Fruit fly (Drosophila melanogaster) whole organism, embryonic: Measurements from ENCODE around the gene CG14352.
A peak's percentile ranks its signal among the peaks of the same experiment; 100 is the strongest.

Experiments used
- ATbp ChIP-seq: fragments of 200-800 bp; sonication (Bioruptor generic); optimal IDR thresholded peaks from 2 replicates; lab custom pipeline; 2017; ENCODE audit warnings: missing biosample characterization, mild to moderate bottlenecking, missing genetic modification characterization, missing genetic modification reagents
- CG10267 ChIP-seq: fragments of 200-800 bp; sonication (Bioruptor generic); optimal IDR thresholded peaks from 2 replicates; lab custom pipeline; 2018; ENCODE audit warnings: missing biosample characterization, mild to moderate bottlenecking, missing genetic modification characterization, moderate library complexity
- CG11504 ChIP-seq: fragments of 200-800 bp; sonication (Bioruptor generic); optimal IDR thresholded peaks from 3 replicates; lab custom pipeline; 2019; ENCODE audit warnings: missing biosample characterization, mild to moderate bottlenecking, missing genetic modification characterization, moderate library complexity
- CG12219 ChIP-seq: fragments of 200-800 bp; sonication (Bioruptor generic); optimal IDR thresholded peaks from 3 replicates; lab custom pipeline; 2018; ENCODE audit warnings: missing biosample characterization, mild to moderate bottlenecking, missing genetic modification characterization
- CG13624 ChIP-seq: fragments of 200-800 bp; sonication (Bioruptor generic); optimal IDR thresholded peaks from 2 replicates; lab custom pipeline; 2016; ENCODE audit warnings: missing biosample characterization, missing genetic modification characterization
- CG14014 ChIP-seq: fragments of 200-800 bp; sonication (Bioruptor generic); IDR thresholded peaks from 2 replicates; pipeline ENCODE4 v1.3.6; 2022; ENCODE audit warnings: missing biosample characterization, missing genetic modification characterization
- CG1647 ChIP-seq: fragments of 200-800 bp; sonication (Bioruptor generic); optimal IDR thresholded peaks from 3 replicates; lab custom pipeline; 2016; ENCODE audit warnings: missing biosample characterization, missing genetic modification characterization
- CG17612 ChIP-seq: fragments of 200-800 bp; sonication (Bioruptor generic); IDR thresholded peaks from 2 replicates; pipeline ENCODE4 v1.3.6; 2022; ENCODE audit warnings: missing biosample characterization, missing genetic modification characterization
- CG18599 ChIP-seq: fragments of 200-800 bp; sonication (Bioruptor generic); optimal IDR thresholded peaks from 3 replicates; lab custom pipeline; 2017; ENCODE audit warnings: missing biosample characterization, missing genetic modification characterization, mild to moderate bottlenecking, moderate library complexity, missing genetic modification reagents
- CG4360 ChIP-seq: fragments of 200-800 bp; sonication (Bioruptor generic); IDR thresholded peaks from 2 replicates; pipeline ENCODE4 v1.3.6; 2022; ENCODE audit warnings: missing biosample characterization, missing genetic modification characterization
- CG4424 ChIP-seq: fragments of 200-800 bp; sonication (Bioruptor generic); optimal IDR thresholded peaks from 3 replicates; lab custom pipeline; 2016; ENCODE audit warnings: missing biosample characterization, missing genetic modification characterization
- CG4854 ChIP-seq: fragments of 200-800 bp; sonication (Bioruptor generic); optimal IDR thresholded peaks from 2 replicates; lab custom pipeline; 2016; ENCODE audit warnings: missing biosample characterization, missing genetic modification characterization, inconsistent platforms
- CG6175 ChIP-seq: fragments of 200-800 bp; sonication (Bioruptor generic); IDR thresholded peaks from 3 replicates; pipeline ENCODE4 v1.3.6; 2022; ENCODE audit warnings: missing biosample characterization, missing genetic modification characterization
- CG6254 ChIP-seq: fragments of 200-800 bp; sonication (Bioruptor generic); optimal IDR thresholded peaks from 3 replicates; lab custom pipeline; 2017; ENCODE audit warnings: mild to moderate bottlenecking, missing biosample characterization, missing genetic modification reagents, missing genetic modification characterization
- CG9215 ChIP-seq: fragments of 200-800 bp; sonication (Bioruptor generic); IDR thresholded peaks from 2 replicates; pipeline ENCODE4 v1.3.6; 2022; ENCODE audit warnings: missing biosample characterization, missing genetic modification characterization
- CG9932 ChIP-seq: fragments of 200-800 bp; sonication (Bioruptor generic); IDR thresholded peaks from 2 replicates; pipeline ENCODE4 v1.3.6; 2022; ENCODE audit warnings: missing biosample characterization, missing genetic modification characterization
- E2f2 ChIP-seq: fragments of 200-800 bp; sonication (Bioruptor generic); IDR thresholded peaks from 2 replicates; pipeline ENCODE4 v1.3.6; 2022; ENCODE audit warnings: missing biosample characterization, missing genetic modification characterization
- Eip74EF ChIP-seq, 2 experiments: fragments of 200-800 bp in 1 of 2; fragments of >200 bp in 1 of 2; sonication (Bioruptor generic) in 1 of 2; optimal IDR thresholded peaks; 2 replicates each; lab custom pipeline; 2017 to 2019; ENCODE audit warnings: missing biosample characterization in 2 of 2, missing genetic modification characterization in 2 of 2, mild to moderate bottlenecking in 1 of 2, moderate library complexity in 1 of 2
- HLHmδ ChIP-seq: fragments of 200-800 bp; sonication (Bioruptor generic); optimal IDR thresholded peaks from 2 replicates; lab custom pipeline; 2018; ENCODE audit warnings: missing biosample characterization, mild to moderate bottlenecking, missing genetic modification characterization, moderate library complexity
- Hmr ChIP-seq: fragments of 200-800 bp; sonication (Bioruptor generic); optimal IDR thresholded peaks from 3 replicates; lab custom pipeline; 2017; ENCODE audit warnings: mild to moderate bottlenecking, missing biosample characterization, missing genetic modification reagents, missing genetic modification characterization
- Pdp1 ChIP-seq, 2 experiments: fragments of 200-800 bp; sonication (Bioruptor generic); optimal IDR thresholded peaks; 3 replicates each; lab custom pipeline; 2016; ENCODE audit warnings: missing biosample characterization in 2 of 2, missing genetic modification characterization in 2 of 2, mild to moderate bottlenecking in 1 of 2, moderate library complexity in 1 of 2
- Ravus ChIP-seq: fragments of 200-800 bp; sonication (Bioruptor generic); IDR thresholded peaks from 2 replicates; pipeline ENCODE4 v1.3.6; 2022; ENCODE audit warnings: missing biosample characterization, missing genetic modification characterization
- abd-A ChIP-seq: fragments of 200-800 bp; sonication (Bioruptor generic); optimal IDR thresholded peaks from 3 replicates; lab custom pipeline; 2019; ENCODE audit warnings: missing biosample characterization, mild to moderate bottlenecking, missing genetic modification characterization, moderate library complexity
- amos ChIP-seq: fragments of 200-800 bp; sonication (Bioruptor generic); IDR thresholded peaks from 2 replicates; pipeline ENCODE4 v1.3.6; 2022; ENCODE audit warnings: missing biosample characterization, missing genetic modification characterization; ENCODE audit not compliant: partially characterized antibody
- bbx ChIP-seq: fragments of 200-800 bp; sonication (Bioruptor generic); IDR thresholded peaks from 2 replicates; pipeline ENCODE4 v1.3.6; 2022; ENCODE audit warnings: missing biosample characterization, missing genetic modification characterization; ENCODE audit not compliant: partially characterized antibody
- bowl ChIP-seq: fragments of 200-800 bp; sonication (Bioruptor generic); IDR thresholded peaks from 2 replicates; pipeline ENCODE4 v1.3.6; 2022; ENCODE audit warnings: missing biosample characterization, missing genetic modification characterization
- br ChIP-seq: fragments of >200 bp; optimal IDR thresholded peaks from 2 replicates; lab custom pipeline; 2017
- btn ChIP-seq: fragments of 200-800 bp; sonication (Bioruptor generic); optimal IDR thresholded peaks from 2 replicates; lab custom pipeline; 2016; ENCODE audit warnings: missing biosample characterization, missing genetic modification characterization
- chinmo ChIP-seq: fragments of 200-800 bp; sonication (Bioruptor generic); IDR thresholded peaks from 4 replicates; pipeline ENCODE4 v1.3.6; 2022; ENCODE audit warnings: missing biosample characterization, missing genetic modification characterization; ENCODE audit not compliant: partially characterized antibody
- dysf ChIP-seq: fragments of 200-800 bp; sonication (Bioruptor generic); IDR thresholded peaks from 3 replicates; pipeline ENCODE4 v1.3.6; 2022; ENCODE audit warnings: missing biosample characterization, missing genetic modification characterization
- en ChIP-seq: fragments of 200-800 bp; sonication (Bioruptor generic); optimal IDR thresholded peaks from 2 replicates; lab custom pipeline; 2016; ENCODE audit warnings: missing biosample characterization, missing genetic modification characterization
- fd96Cb ChIP-seq: fragments of 200-800 bp; sonication (Bioruptor generic); optimal IDR thresholded peaks from 2 replicates; lab custom pipeline; 2018; ENCODE audit warnings: missing biosample characterization, mild to moderate bottlenecking, missing genetic modification characterization, moderate library complexity
- gsb ChIP-seq: fragments of 200-800 bp; sonication (Bioruptor generic); IDR thresholded peaks from 2 replicates; pipeline ENCODE4 v1.3.6; 2022; ENCODE audit warnings: missing biosample characterization, missing genetic modification characterization
- jigr1 ChIP-seq: fragments of 200-800 bp; sonication (Bioruptor generic); IDR thresholded peaks from 3 replicates; pipeline ENCODE4 v1.3.6; 2022; ENCODE audit warnings: missing biosample characterization, missing genetic modification characterization
- kah ChIP-seq: fragments of 200-800 bp; sonication (Bioruptor generic); optimal IDR thresholded peaks from 2 replicates; lab custom pipeline; 2018; ENCODE audit warnings: missing biosample characterization, mild to moderate bottlenecking, missing genetic modification characterization
- knrl ChIP-seq: fragments of 200-800 bp; sonication (Bioruptor generic); IDR thresholded peaks from 3 replicates; pipeline ENCODE4 v1.3.6; 2022; ENCODE audit warnings: missing biosample characterization, missing genetic modification characterization; ENCODE audit not compliant: partially characterized antibody
- lov ChIP-seq, 2 experiments: fragments of 200-800 bp in 1 of 2; fragments of >200 bp in 1 of 2; sonication (Bioruptor generic) in 1 of 2; IDR thresholded peaks in 1 of 2; optimal IDR thresholded peaks in 1 of 2; 2 replicates in 1 of 2; 3 replicates in 1 of 2; pipeline versions ENCODE4 v1.3.6 to Lab custom; 2017 to 2022; ENCODE audit warnings: missing biosample characterization in 1 of 2, missing genetic modification characterization in 1 of 2
- maf-S ChIP-seq: fragments of 200-800 bp; sonication (Bioruptor generic); optimal IDR thresholded peaks from 2 replicates; lab custom pipeline; 2016; ENCODE audit warnings: missing biosample characterization, missing genetic modification characterization
- nerfin-1 ChIP-seq: fragments of 200-800 bp; sonication (Bioruptor generic); optimal IDR thresholded peaks from 3 replicates; lab custom pipeline; 2019; ENCODE audit warnings: missing biosample characterization, mild to moderate bottlenecking, missing genetic modification characterization, moderate library complexity
- nmo ChIP-seq: fragments of 200-800 bp; sonication (Bioruptor generic); optimal IDR thresholded peaks from 2 replicates; lab custom pipeline; 2018; ENCODE audit warnings: missing biosample characterization, mild to moderate bottlenecking, missing genetic modification characterization, moderate library complexity
- nom ChIP-seq: fragments of 200-800 bp; sonication (Bioruptor generic); optimal IDR thresholded peaks from 2 replicates; lab custom pipeline; 2017; ENCODE audit warnings: missing biosample characterization, missing genetic modification characterization, mild to moderate bottlenecking, moderate library complexity, missing genetic modification reagents
- repo ChIP-seq: fragments of 200-800 bp; sonication (Bioruptor generic); optimal IDR thresholded peaks from 2 replicates; lab custom pipeline; 2016; ENCODE audit warnings: missing biosample characterization, missing genetic modification characterization
- scrt ChIP-seq: fragments of 200-800 bp; sonication (Bioruptor generic); optimal IDR thresholded peaks from 2 replicates; lab custom pipeline; 2018; ENCODE audit warnings: missing biosample characterization, mild to moderate bottlenecking, missing genetic modification characterization, moderate library complexity
- sd ChIP-seq: fragments of 200-800 bp; sonication (Bioruptor generic); optimal IDR thresholded peaks from 3 replicates; lab custom pipeline; 2018; ENCODE audit warnings: missing biosample characterization, mild to moderate bottlenecking, missing genetic modification characterization, moderate library complexity
- sens ChIP-seq: fragments of 200-800 bp; sonication (Bioruptor generic); peaks from one replicate; lab custom pipeline; 2016; ENCODE audit warnings: missing biosample characterization, missing genetic modification characterization
- seq ChIP-seq: fragments of 200-800 bp; sonication (Bioruptor generic); IDR thresholded peaks from 2 replicates; pipeline ENCODE4 v1.3.6; 2022; ENCODE audit warnings: missing biosample characterization, missing genetic modification characterization
- sisA ChIP-seq: fragments of 200-800 bp; sonication (Bioruptor generic); IDR thresholded peaks from 2 replicates; pipeline ENCODE4 v1.3.6; 2022; ENCODE audit warnings: missing biosample characterization, missing genetic modification characterization
- ssp ChIP-seq: fragments of 200-800 bp; sonication (Bioruptor generic); IDR thresholded peaks from 2 replicates; pipeline ENCODE4 v1.3.6; 2022; ENCODE audit warnings: missing biosample characterization, missing genetic modification characterization
- twi ChIP-seq: fragments of 200-800 bp; optimal IDR thresholded peaks from 2 replicates; lab custom pipeline; 2019; ENCODE audit warnings: missing biosample characterization, mild to moderate bottlenecking, missing genetic modification characterization, moderate library complexity
- z ChIP-seq: fragments of 200-800 bp; sonication (Bioruptor generic); IDR thresholded peaks from 3 replicates; pipeline ENCODE4 v1.3.6; 2022; ENCODE audit warnings: missing biosample characterization, missing genetic modification characterization

The CG14352 gene

DNA sequence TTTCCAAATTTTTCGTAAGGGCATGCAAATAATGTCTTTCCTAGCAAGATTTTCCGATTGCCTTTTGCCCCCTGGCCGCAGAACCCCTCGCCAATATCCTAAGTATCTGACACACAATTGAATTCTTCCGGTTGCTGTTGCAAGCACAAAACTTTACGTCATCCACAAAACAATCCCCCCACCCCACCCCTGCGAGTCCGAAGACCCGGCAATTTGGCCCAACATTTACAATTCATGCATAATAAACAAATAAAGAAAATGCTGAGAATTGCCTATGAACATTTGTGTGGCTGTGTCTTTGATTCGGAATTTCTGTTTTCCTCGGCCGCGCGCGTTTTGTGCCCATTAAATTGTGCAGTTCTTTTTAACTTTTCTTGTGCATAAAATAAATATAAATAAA is 34.1 kb downstream of the CG14352 start (continued):
- TF ChIP-seq nmo (GFP tag; lab: Kevin White, UChicago) (no peak), chinmo (GFP tag; lab: Robert Waterston, UW) (peak; percentile 93), CG14014 (no peak), E2f2 (0 out of 2 replicates have a peak, but pooled peaks have one; percentile 8), Eip74EF (GFP tag; optimal IDR thresholded peaks at IDR 0.05; lab: Kevin White, UChicago) (peak in 1 of 2 experiments; percentile 5), knrl (GFP tag; lab: Robert Waterston, UW) (no peak), Pdp1 (GFP tag; optimal IDR thresholded peaks at IDR 0.05; lab: Kevin White, UChicago) (peak in 1 of 2 experiments; percentile 39), bowl (GFP tag; lab: Robert Waterston, UW) (no peak), sd (tag; lab: Kevin White, UChicago) (peak; percentile 72), amos (no peak), seq (GFP tag; lab: Robert Waterston, UW) (no peak), nom (no peak), CG4424 (no peak), sens (GFP tag; lab: Kevin White, UChicago) (peak; percentile 18), CG9932 (GFP tag; lab: Robert Waterston, UW) (no peak), z (0 out of 3 replicates have a peak, but pooled peaks have one; percentile 17), CG10267 (no peak), CG4854 (GFP tag; lab: Kevin White, UChicago) (no peak), scrt (no peak), ssp (GFP tag; lab: Robert Waterston, UW) (no peak), repo (GFP tag; lab: Kevin White, UChicago) (no peak), CG13624 (no peak), CG6175 (GFP tag; lab: Robert Waterston, UW) (no peak), en (GFP tag; lab: Kevin White, UChicago) (no peak), CG9215 (no peak), maf-S (GFP tag; lab: Kevin White, UChicago) (no peak), bbx (GFP tag; lab: Robert Waterston, UW) (no peak), abd-A (peak; percentile 54), jigr1 (no peak), CG12219 (no peak), CG17612 (GFP tag; lab: Robert Waterston, UW) (no peak), HLHmδ (no peak), Ravus (GFP tag; lab: Robert Waterston, UW) (no peak)
- TF ChIP-seq, all 482 proteins: peak for 12

dm6 chr2L:1646037-1646436 is 34.8 kb downstream of the CG14352 start:
- TF ChIP-seq Pdp1 (GFP tag; optimal IDR thresholded peaks at IDR 0.05; lab: Kevin White, UChicago), result peak in 1 of 2 experiments; percentile 58
- TF ChIP-seq nerfin-1, result no peak
- TF ChIP-seq kah (GFP tag; lab: Kevin White, UChicago), result peak; percentile 78
- 0 out of 2 replicates have a peak, but pooled peaks have one; percentile 11 for TF ChIP-seq gsb (GFP tag; lab: Robert Waterston, UW)
- TF ChIP-seq, all 482 proteins: peak for 3

DNA sequence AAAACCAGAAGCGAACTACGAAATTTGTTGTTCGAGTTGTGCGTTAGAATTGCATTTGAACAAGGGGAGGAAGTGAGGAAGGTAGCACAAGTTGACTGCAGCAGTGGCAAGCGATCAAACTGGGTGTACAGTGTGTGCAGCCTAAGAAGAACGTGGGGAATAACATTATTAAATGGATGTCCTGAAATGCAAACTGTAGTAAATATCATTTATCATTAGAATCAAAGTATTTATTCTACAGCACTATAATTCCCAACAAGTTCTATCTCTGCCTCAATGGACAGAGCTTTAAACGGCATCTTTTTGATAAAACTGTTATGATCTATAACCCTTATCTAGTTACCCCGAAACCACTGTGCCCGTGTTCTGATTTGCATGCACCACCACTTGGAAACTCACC is 35.3 kb downstream of the CG14352 start:
- TF ChIP-seq btn, result no peak
- TF ChIP-seq sisA, result peak; percentile 27; the same call in 1 of the 2 replicates
- peak; percentile 48 for TF ChIP-seq CG11504 (tag; lab: Kevin White, UChicago)
- no peak for TF ChIP-seq br (lab: Kevin White, UChicago)
- no peak for TF ChIP-seq CG1647
- no peak for TF ChIP-seq twi (tag; lab: Kevin White, UChicago)
- no peak for TF ChIP-seq lov (optimal IDR thresholded peaks at IDR 0.05; lab: Kevin White, UChicago)
- no peak for TF ChIP-seq lov (GFP tag; IDR thresholded peaks at IDR 0.05; lab: Robert Waterston, UW)
- TF ChIP-seq fd96Cb (tag; lab: Kevin White, UChicago), result peak; percentile 49
- TF ChIP-seq CG18599 (GFP tag; lab: Kevin White, UChicago), result peak; percentile 24
- TF ChIP-seq dysf (GFP tag; lab: Robert Waterston, UW), result 0 out of 3 replicates have a peak, but pooled peaks have one; percentile 23
- TF ChIP-seq CG6254, result peak; percentile 45
- peak; percentile 14; the same call in 1 of the 2 replicates for TF ChIP-seq CG4360 (GFP tag; lab: Robert Waterston, UW)
- TF ChIP-seq CG4424, result peak; percentile 41
- peak; percentile 50 for TF ChIP-seq ATbp (GFP tag; lab: Kevin White, UChicago)
- TF ChIP-seq Hmr (GFP tag; lab: Kevin White, UChicago), result peak; percentile 4
